Worm (Caenorhabditis elegans) whole organism, early embryonic: ENCODE measurements around the gene tmd-2.

Source experiments
- F13C5.2 ChIP-seq: sonication (generic microtip); optimal IDR thresholded peaks from 2 replicates; lab custom pipeline; 2017; ENCODE audit warnings: mild to moderate bottlenecking, missing genetic modification characterization, inconsistent platforms, missing compliant biosample characterization
- ama-1 ChIP-seq: fragments of 150-350 bp; optimal IDR thresholded peaks from 2 replicates; lab custom pipeline; 2014
- ceh-36 ChIP-seq: sonication (generic microtip); optimal IDR thresholded peaks from 2 replicates; lab custom pipeline; 2016; ENCODE audit warnings: missing genetic modification characterization, inconsistent platforms, missing compliant biosample characterization
- flt-1 ChIP-seq: fragments of 200-800 bp; sonication (Bioruptor generic); IDR thresholded peaks from 2 replicates; pipeline ENCODE4 v1.3.6; 2022; ENCODE audit warnings: missing genetic modification characterization, missing compliant biosample characterization
- hmbx-1 ChIP-seq: sonication (generic microtip); optimal IDR thresholded peaks from 2 replicates; lab custom pipeline; 2016; ENCODE audit warnings: mild to moderate bottlenecking, missing genetic modification characterization, missing compliant biosample characterization
- pes-1 ChIP-seq: fragments of 200-800 bp; sonication (Bioruptor generic); IDR thresholded peaks from 2 replicates; pipeline ENCODE4 v1.3.6; 2022; ENCODE audit warnings: missing genetic modification reagents, missing genetic modification characterization, missing compliant biosample characterization
- scrt-1 ChIP-seq: fragments of 200-800 bp; sonication (Bioruptor generic); IDR thresholded peaks from 2 replicates; pipeline ENCODE4 v1.3.6; 2022; ENCODE audit warnings: missing genetic modification characterization, missing compliant biosample characterization
- sea-1 ChIP-seq: fragments of 200-800 bp; sonication (Bioruptor generic); conservative IDR thresholded peaks from 2 replicates; pipeline ENCODE4 v1.3.6; 2022; ENCODE audit warnings: missing genetic modification characterization, missing compliant biosample characterization
- tbx-11 ChIP-seq: fragments of 200-800 bp; sonication (Bioruptor generic); IDR thresholded peaks from 2 replicates; pipeline ENCODE4 v1.3.6; 2022; ENCODE audit warnings: missing genetic modification characterization, missing compliant biosample characterization
- tbx-37 ChIP-seq: fragments of 200-800 bp; sonication (Bioruptor generic); conservative IDR thresholded peaks from 2 replicates; pipeline ENCODE4 v1.3.6; 2022; ENCODE audit warnings: missing genetic modification reagents, missing genetic modification characterization, missing compliant biosample characterization

- TF ChIP-seq ceh-36 (tag; lab: Kevin White, UChicago) (no peak), ama-1 (lab: Kevin White, UChicago) (no peak), sea-1 (GFP tag; lab: Robert Waterston, UW) (no peak), pes-1 (GFP tag; lab: Robert Waterston, UW) (no peak), tbx-37 (no peak), hmbx-1 (tag; lab: Kevin White, UChicago) (no peak), F13C5.2 (tag; lab: Kevin White, UChicago) (no peak), flt-1 (no peak), tbx-11 (GFP tag; lab: Robert Waterston, UW) (no peak), scrt-1 (GFP tag; lab: Robert Waterston, UW) (no peak)
Observed at ce11 chrV:8323545-8323944, 10.9 kb upstream of the tmd-2 start.
